Worm (Caenorhabditis elegans): ENCODE data around the gene dph-3.

DNA sequence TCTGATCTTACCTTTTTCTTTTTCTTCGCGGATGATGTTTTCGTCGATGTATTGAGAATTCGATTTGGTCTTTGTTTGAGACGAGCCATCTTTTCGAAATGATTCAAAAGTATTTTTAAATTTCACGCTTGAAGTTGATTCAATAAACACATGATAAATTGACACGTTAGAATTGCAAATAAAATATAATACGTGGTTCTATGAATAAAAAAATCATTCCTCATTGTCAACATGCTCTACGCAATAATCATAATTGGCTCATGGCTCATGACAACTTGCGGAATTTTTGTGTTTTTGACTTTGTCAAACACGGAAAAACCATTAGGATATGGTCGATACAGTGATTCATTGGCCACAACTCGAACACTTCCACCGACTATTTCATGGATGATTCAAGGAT is 23.5 kb upstream of the dph-3 start, which contains the start of the genes htas-1 and ZK1251.3:
- no peak for TF ChIP-seq gmeb-2 (tag; optimal IDR thresholded peaks at IDR 0.05)
- no peak for TF ChIP-seq unc-55 (GFP tag; optimal IDR thresholded peaks at IDR 0.05)
- no peak for TF ChIP-seq pqm-1 (tag; optimal IDR thresholded peaks at IDR 0.05)
- no peak for TF ChIP-seq ama-1 (optimal IDR thresholded peaks at IDR 0.05)
- TF ChIP-seq pax-1 (tag; optimal IDR thresholded peaks at IDR 0.05) = no peak
- TF ChIP-seq nhr-11 (tag; optimal IDR thresholded peaks at IDR 0.05) = no peak
- no peak for TF ChIP-seq dmd-4 (tag; optimal IDR thresholded peaks at IDR 0.05; ENCODE audit: borderline replicate concordance)
- no peak for TF ChIP-seq Y22D7AL.16 (tag; optimal IDR thresholded peaks at IDR 0.05)
- no peak for TF ChIP-seq sdc-2 (tag; optimal IDR thresholded peaks at IDR 0.05)
- TF ChIP-seq ref-2 (tag; optimal IDR thresholded peaks at IDR 0.05) = no peak
